Fruit fly (Drosophila melanogaster): ENCODE data around the gene chp.

Gene chp

DNA sequence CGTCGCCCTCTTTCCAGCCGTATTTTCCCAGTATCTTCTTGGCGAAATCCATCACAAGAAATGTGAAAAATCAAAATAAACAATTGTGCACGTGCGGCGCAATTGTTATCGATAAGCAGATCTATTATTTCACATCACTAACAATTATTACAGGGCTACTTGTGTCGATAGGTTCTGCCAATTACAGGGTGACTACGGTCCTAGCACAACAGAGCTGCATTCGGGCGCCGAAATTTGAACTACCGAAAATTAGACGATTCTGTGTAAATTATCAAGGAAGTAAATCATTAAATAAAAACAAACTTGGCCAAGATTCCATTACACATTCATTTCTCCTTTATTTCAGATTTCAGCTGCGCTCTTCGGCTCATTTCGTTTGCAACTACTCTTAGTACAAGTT, 5.3 kb upstream of the chp start, which contains the start of gene CG15561 (continued):
- TF ChIP-seq lmd (GFP tag; IDR thresholded peaks at IDR 0.05): no peak
- TF ChIP-seq CG8359 (GFP tag; optimal IDR thresholded peaks at IDR 0.05; ENCODE audit: borderline replicate concordance): no peak
- peak; percentile 32 to 50 for TF ChIP-seq chif (GFP tag; optimal IDR thresholded peaks at IDR 0.05)
- TF ChIP-seq CG17359 (tag; optimal IDR thresholded peaks at IDR 0.05): peak; percentile 37
- peak; percentile 56 for TF ChIP-seq Myb (GFP tag; optimal IDR thresholded peaks at IDR 0.05)
- no peak for TF ChIP-seq ara (GFP tag; IDR thresholded peaks at IDR 0.05)
- TF ChIP-seq cato (GFP tag; optimal IDR thresholded peaks at IDR 0.05; ENCODE audit: borderline replicate concordance): no peak
- TF ChIP-seq dan (GFP tag; IDR thresholded peaks at IDR 0.05): no peak
- TF ChIP-seq CG17361 (GFP tag; IDR thresholded peaks at IDR 0.05): no peak
- no peak for TF ChIP-seq CG4360 (GFP tag; IDR thresholded peaks at IDR 0.05)
- TF ChIP-seq cas (GFP tag; IDR thresholded peaks at IDR 0.05): no peak
- TF ChIP-seq Hr51 (GFP tag; optimal IDR thresholded peaks at IDR 0.05): peak in 1 of 2 experiments; percentile 37
- peak; percentile 100 for TF ChIP-seq CG6254 (GFP tag; optimal IDR thresholded peaks at IDR 0.05)
- no peak for TF ChIP-seq eve (GFP tag; optimal IDR thresholded peaks at IDR 0.05)
- TF ChIP-seq jigr1 (GFP tag; IDR thresholded peaks at IDR 0.05): no peak
- TF ChIP-seq CG12659 (GFP tag; optimal IDR thresholded peaks at IDR 0.05): peak; percentile 61
- TF ChIP-seq CG9609 (GFP tag; optimal IDR thresholded peaks at IDR 0.05): peak; percentile 48
- no peak for TF ChIP-seq Nf-YB (GFP tag; optimal IDR thresholded peaks at IDR 0.05)
- no peak for TF ChIP-seq Usf (GFP tag; optimal IDR thresholded peaks at IDR 0.05)
- peak; percentile 48 for TF ChIP-seq CTCF (GFP tag; optimal IDR thresholded peaks at IDR 0.05)
- no peak for TF ChIP-seq Sox100B (GFP tag; optimal IDR thresholded peaks at IDR 0.05)
- TF ChIP-seq CG6765 (GFP tag; optimal IDR thresholded peaks at IDR 0.05): no peak
- TF ChIP-seq CG12942 (GFP tag; optimal IDR thresholded peaks at IDR 0.05): peak; percentile 9
- TF ChIP-seq Hr3 (GFP tag; optimal IDR thresholded peaks at IDR 0.05): no peak
- TF ChIP-seq CG14965 (GFP tag; optimal IDR thresholded peaks at IDR 0.05; ENCODE audit: borderline replicate concordance): no peak
- no peak for TF ChIP-seq CG12104 (GFP tag; optimal IDR thresholded peaks at IDR 0.05)
- peak; percentile 32 for TF ChIP-seq CG7786 (GFP tag; optimal IDR thresholded peaks at IDR 0.05)
- TF ChIP-seq CG7357 (GFP tag; IDR thresholded peaks at IDR 0.05): no peak
- no peak for TF ChIP-seq pita (GFP tag; optimal IDR thresholded peaks at IDR 0.05)
- TF ChIP-seq CG10366 (GFP tag; IDR thresholded peaks at IDR 0.05): no peak
- TF ChIP-seq Med (GFP tag): peak; percentile 94
- TF ChIP-seq jumu (GFP tag; optimal IDR thresholded peaks at IDR 0.05): peak; percentile 45
- no peak for TF ChIP-seq hb (GFP tag; IDR thresholded peaks at IDR 0.05; ENCODE audit: partially characterized antibody)
- peak; percentile 0 for TF ChIP-seq CG18011 (GFP tag; optimal IDR thresholded peaks at IDR 0.05)
- TF ChIP-seq CG1792 (GFP tag; optimal IDR thresholded peaks at IDR 0.05): no peak
- TF ChIP-seq CG11398 (GFP tag; optimal IDR thresholded peaks at IDR 0.05): no peak
- peak; percentile 66 for TF ChIP-seq pfk (GFP tag; optimal IDR thresholded peaks at IDR 0.05)
- TF ChIP-seq CG10979 (tag; optimal IDR thresholded peaks at IDR 0.05): peak; percentile 30
- TF ChIP-seq Bdp1 (GFP tag; optimal IDR thresholded peaks at IDR 0.05): peak; percentile 50
- TF ChIP-seq CG10654 (GFP tag; optimal IDR thresholded peaks at IDR 0.05): peak; percentile 42
- peak; percentile 95 for TF ChIP-seq cwo (GFP tag; optimal IDR thresholded peaks at IDR 0.05)
- TF ChIP-seq esg (GFP tag; conservative IDR thresholded peaks at IDR 0.05): no peak
- TF ChIP-seq CG15073 (GFP tag; optimal IDR thresholded peaks at IDR 0.05): no peak
- no peak for TF ChIP-seq tap (tag; optimal IDR thresholded peaks at IDR 0.05)
- TF ChIP-seq gcm (GFP tag; optimal IDR thresholded peaks at IDR 0.05): no peak
- no peak for TF ChIP-seq CG15011 (GFP tag; optimal IDR thresholded peaks at IDR 0.05)
- TF ChIP-seq zf30C (GFP tag; optimal IDR thresholded peaks at IDR 0.05): no peak
- peak; percentile 23 for TF ChIP-seq HHEX (GFP tag; optimal IDR thresholded peaks at IDR 0.05)
- TF ChIP-seq pan (optimal IDR thresholded peaks at IDR 0.05): no peak
- no peak for TF ChIP-seq pan (GFP tag; optimal IDR thresholded peaks at IDR 0.05 in 1 of 2, IDR thresholded peaks at IDR 0.05 in 1 of 2)
- no peak for TF ChIP-seq BtbVII (GFP tag; optimal IDR thresholded peaks at IDR 0.05)
- peak; percentile 45 for TF ChIP-seq Lhr (GFP tag; optimal IDR thresholded peaks at IDR 0.05)

All from whole organism, embryonic.